Worm (Caenorhabditis elegans): ENCODE results near the gene B0280.17.

DNA sequence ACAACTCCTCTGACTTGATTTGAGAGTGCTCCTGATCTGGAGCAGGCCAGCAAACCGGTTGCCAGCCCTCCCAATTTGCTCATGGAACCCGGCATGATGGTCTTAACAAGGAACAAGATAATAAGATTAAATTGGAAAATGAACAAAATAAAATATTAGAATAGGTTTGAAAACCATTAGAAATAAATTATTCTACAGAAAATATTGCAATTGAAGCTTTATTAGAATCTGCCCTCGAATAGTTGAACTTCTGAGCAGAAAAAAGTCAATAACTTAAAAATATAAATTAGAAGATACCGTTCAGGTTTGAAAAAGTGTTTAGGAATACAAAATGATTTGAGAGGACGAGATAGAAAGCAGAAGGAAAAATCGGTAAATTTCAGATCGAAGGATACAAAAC lies 22.8 kb upstream of the B0280.17 start, which contains the start of gene nuo-4:
- TF ChIP-seq unc-62 (GFP tag; optimal IDR thresholded peaks at IDR 0.05) = no peak
- no peak for TF ChIP-seq mef-2 (tag; optimal IDR thresholded peaks at IDR 0.05)
- no peak for TF ChIP-seq snpc-4 (tag; optimal IDR thresholded peaks at IDR 0.05)
- no peak for TF ChIP-seq nhr-237 (tag; optimal IDR thresholded peaks at IDR 0.05)
- TF ChIP-seq blmp-1 (tag; optimal IDR thresholded peaks at IDR 0.05) = no peak
- TF ChIP-seq lsy-2 (tag; optimal IDR thresholded peaks at IDR 0.05) = no peak
